Fruit fly (Drosophila melanogaster) whole organism, embryonic: ENCODE measurements around the gene corto.

Experiments
- Atf-2 ChIP-seq: fragments of 200-800 bp; sonication (Bioruptor generic); optimal IDR thresholded peaks from 2 replicates; lab custom pipeline; 2016; ENCODE audit warnings: missing biosample characterization, missing genetic modification characterization
- CG10543 ChIP-seq: fragments of 200-800 bp; sonication (Bioruptor generic); optimal IDR thresholded peaks from 3 replicates; lab custom pipeline; 2017; ENCODE audit warnings: missing biosample characterization, mild to moderate bottlenecking, missing genetic modification characterization, moderate library complexity
- CG10654 ChIP-seq: fragments of 200-800 bp; sonication (Bioruptor generic); optimal IDR thresholded peaks from 2 replicates; lab custom pipeline; 2016; ENCODE audit warnings: missing biosample characterization, missing genetic modification characterization
- CG11093 ChIP-seq: fragments of 200-800 bp; sonication (Bioruptor generic); IDR thresholded peaks from 3 replicates; pipeline ENCODE4 v1.3.6; 2022; ENCODE audit warnings: missing biosample characterization, missing genetic modification characterization
- CG12391 ChIP-seq: fragments of 200-800 bp; sonication (Bioruptor generic); optimal IDR thresholded peaks from 3 replicates; lab custom pipeline; 2018; ENCODE audit warnings: missing biosample characterization, mild to moderate bottlenecking, missing genetic modification characterization, moderate library complexity
- CG13296 ChIP-seq: fragments of 200-800 bp; sonication (Bioruptor generic); optimal IDR thresholded peaks from 3 replicates; lab custom pipeline; 2018; ENCODE audit warnings: missing biosample characterization, mild to moderate bottlenecking, missing genetic modification characterization
- CG16779 ChIP-seq: fragments of 200-800 bp; sonication (Bioruptor generic); IDR thresholded peaks from 2 replicates; pipeline ENCODE4 v1.3.6; 2022; ENCODE audit warnings: missing biosample characterization, missing genetic modification characterization
- CG16813 ChIP-seq: fragments of 200-800 bp; sonication (Bioruptor generic); IDR thresholded peaks from 3 replicates; pipeline ENCODE4 v1.3.6; 2022; ENCODE audit warnings: missing biosample characterization, missing genetic modification characterization; ENCODE audit not compliant: partially characterized antibody
- CG17359 ChIP-seq: fragments of 200-800 bp; sonication (Bioruptor generic); optimal IDR thresholded peaks from 3 replicates; lab custom pipeline; 2018; ENCODE audit warnings: missing biosample characterization, mild to moderate bottlenecking, missing genetic modification characterization, moderate library complexity
- CG18619 ChIP-seq: fragments of 200-800 bp; sonication (Bioruptor generic); optimal IDR thresholded peaks from 3 replicates; lab custom pipeline; 2017; ENCODE audit warnings: missing biosample characterization, mild to moderate bottlenecking, missing genetic modification characterization
- CG2875 ChIP-seq: fragments of 200-800 bp; sonication (Bioruptor generic); optimal IDR thresholded peaks from 2 replicates; lab custom pipeline; 2017; ENCODE audit warnings: missing biosample characterization, mild to moderate bottlenecking, missing genetic modification characterization, missing genetic modification reagents
- CG34224 ChIP-seq: fragments of 200-800 bp; sonication (Bioruptor generic); IDR thresholded peaks from 3 replicates; pipeline ENCODE4 v1.3.6; 2022; ENCODE audit warnings: missing biosample characterization, missing genetic modification characterization; ENCODE audit not compliant: partially characterized antibody
- CG4282 ChIP-seq: fragments of 200-800 bp; sonication (Bioruptor generic); optimal IDR thresholded peaks from 2 replicates; lab custom pipeline; 2016; ENCODE audit warnings: missing biosample characterization, missing genetic modification characterization
- CG43689 ChIP-seq: fragments of 200-800 bp; sonication (Bioruptor generic); IDR thresholded peaks from 2 replicates; pipeline ENCODE4 v1.3.6; 2022; ENCODE audit warnings: missing biosample characterization, missing genetic modification characterization
- CG4820 ChIP-seq: fragments of 200-800 bp; sonication (Bioruptor generic); optimal IDR thresholded peaks from 3 replicates; lab custom pipeline; 2016; ENCODE audit warnings: missing biosample characterization, missing genetic modification characterization
- CG4854 ChIP-seq: fragments of 200-800 bp; sonication (Bioruptor generic); optimal IDR thresholded peaks from 2 replicates; lab custom pipeline; 2016; ENCODE audit warnings: missing biosample characterization, missing genetic modification characterization, inconsistent platforms
- CG6689 ChIP-seq: fragments of 200-800 bp; sonication (Bioruptor generic); IDR thresholded peaks from 2 replicates; pipeline ENCODE4 v1.3.6; 2022; ENCODE audit warnings: missing biosample characterization, missing genetic modification characterization
- CG7987 ChIP-seq: fragments of 200-800 bp; sonication (Bioruptor generic); optimal IDR thresholded peaks from 2 replicates; lab custom pipeline; 2018; ENCODE audit warnings: missing biosample characterization, mild to moderate bottlenecking, missing genetic modification characterization, moderate library complexity
- CG8478 ChIP-seq: fragments of >200 bp; optimal IDR thresholded peaks from 2 replicates; lab custom pipeline; 2018
- Deaf1 ChIP-seq: fragments of 200-800 bp; optimal IDR thresholded peaks from 3 replicates; lab custom pipeline; 2019; ENCODE audit warnings: missing biosample characterization, mild to moderate bottlenecking, missing genetic modification characterization, moderate library complexity
- Dll ChIP-seq: fragments of 200-800 bp; sonication (Bioruptor generic); IDR thresholded peaks from 4 replicates; pipeline ENCODE4 v1.3.6; 2022; ENCODE audit warnings: missing biosample characterization, missing genetic modification characterization; ENCODE audit not compliant: partially characterized antibody
- H2.0 ChIP-seq: fragments of 200-800 bp; sonication (Bioruptor generic); IDR thresholded peaks from 2 replicates; pipeline ENCODE4 v1.3.6; 2022; ENCODE audit warnings: missing biosample characterization, missing genetic modification characterization
- HLH4C ChIP-seq: fragments of 200-800 bp; sonication (Bioruptor generic); IDR thresholded peaks from 3 replicates; pipeline ENCODE4 v1.3.6; 2022; ENCODE audit warnings: missing biosample characterization, missing genetic modification characterization; ENCODE audit not compliant: partially characterized antibody
- MBD-R2 ChIP-seq: fragments of 200-800 bp; sonication (Bioruptor generic); IDR thresholded peaks from 2 replicates; pipeline ENCODE4 v1.3.6; 2022; ENCODE audit warnings: missing biosample characterization, missing genetic modification characterization
- MESR4 ChIP-seq: fragments of 200-800 bp; sonication (Bioruptor generic); optimal IDR thresholded peaks from 2 replicates; lab custom pipeline; 2018; ENCODE audit warnings: missing biosample characterization, mild to moderate bottlenecking, missing genetic modification characterization, moderate library complexity
- Max ChIP-seq: fragments of 200-800 bp; sonication (Bioruptor generic); optimal IDR thresholded peaks from 2 replicates; lab custom pipeline; 2016; ENCODE audit warnings: missing biosample characterization, mild to moderate bottlenecking, missing genetic modification characterization
- Mrtf ChIP-seq: fragments of 200-800 bp; sonication (Bioruptor generic); IDR thresholded peaks from 3 replicates; pipeline ENCODE4 v1.3.6; 2022; ENCODE audit warnings: missing biosample characterization, missing genetic modification characterization
- Neu2 ChIP-seq: fragments of 200-800 bp; sonication (Bioruptor generic); optimal IDR thresholded peaks from 3 replicates; lab custom pipeline; 2016; ENCODE audit warnings: missing biosample characterization, missing genetic modification characterization, borderline replicate concordance
- Opbp ChIP-seq: fragments of 200-800 bp; sonication (Bioruptor generic); IDR thresholded peaks from 3 replicates; pipeline ENCODE4 v1.3.6; 2022; ENCODE audit warnings: missing biosample characterization, missing genetic modification characterization; ENCODE audit not compliant: partially characterized antibody
- PHDP ChIP-seq: fragments of 200-800 bp; sonication (Bioruptor generic); optimal IDR thresholded peaks from 3 replicates; lab custom pipeline; 2018; ENCODE audit warnings: missing biosample characterization, mild to moderate bottlenecking, missing genetic modification characterization, moderate library complexity
- Sin3A ChIP-seq: fragments of >200 bp; optimal IDR thresholded peaks from 2 replicates; lab custom pipeline; 2018
- Usf ChIP-seq: fragments of 200-800 bp; sonication (Bioruptor generic); optimal IDR thresholded peaks from 2 replicates; lab custom pipeline; 2017; ENCODE audit warnings: missing genotype, missing biosample characterization, missing genetic modification characterization
- YL-1 ChIP-seq: fragments of 200-800 bp; sonication (Bioruptor generic); optimal IDR thresholded peaks from 3 replicates; lab custom pipeline; 2017; ENCODE audit warnings: missing biosample characterization, mild to moderate bottlenecking, missing genetic modification characterization
- crol ChIP-seq: fragments of 200-800 bp; sonication (Bioruptor generic); IDR thresholded peaks from 2 replicates; pipeline ENCODE4 v1.3.6; 2022; ENCODE audit warnings: missing biosample characterization, missing genetic modification characterization
- disco-r ChIP-seq: fragments of 200-800 bp; sonication (Bioruptor generic); optimal IDR thresholded peaks from 2 replicates; lab custom pipeline; 2016; ENCODE audit warnings: missing biosample characterization, missing genetic modification characterization
- dmrt11E ChIP-seq: fragments of 200-800 bp; sonication (Bioruptor generic); optimal IDR thresholded peaks from 3 replicates; lab custom pipeline; 2018; ENCODE audit warnings: missing biosample characterization, mild to moderate bottlenecking, missing genetic modification characterization, moderate library complexity
- ewg ChIP-seq: fragments of 200-800 bp; sonication (Bioruptor generic); optimal IDR thresholded peaks from 3 replicates; lab custom pipeline; 2017; ENCODE audit warnings: mild to moderate bottlenecking, missing biosample characterization, missing genetic modification reagents, missing genetic modification characterization
- eyg ChIP-seq: fragments of 200-800 bp; sonication (Bioruptor generic); optimal IDR thresholded peaks from 3 replicates; lab custom pipeline; 2016; ENCODE audit warnings: missing biosample characterization, missing genetic modification characterization
- fru ChIP-seq: fragments of >200 bp; optimal IDR thresholded peaks from 2 replicates; lab custom pipeline; 2017
- gsb ChIP-seq: fragments of 200-800 bp; sonication (Bioruptor generic); IDR thresholded peaks from 2 replicates; pipeline ENCODE4 v1.3.6; 2022; ENCODE audit warnings: missing biosample characterization, missing genetic modification characterization
- gsb-n ChIP-seq: fragments of 200-800 bp; sonication (Bioruptor generic); optimal IDR thresholded peaks from 3 replicates; lab custom pipeline; 2018; ENCODE audit warnings: missing biosample characterization, mild to moderate bottlenecking, missing genetic modification characterization
- hth ChIP-seq: fragments of >200 bp; optimal IDR thresholded peaks from 2 replicates; lab custom pipeline; 2017; ENCODE audit warnings: inconsistent platforms
- lbe ChIP-seq: fragments of 200-800 bp; sonication (Bioruptor generic); optimal IDR thresholded peaks from 2 replicates; lab custom pipeline; 2016; ENCODE audit warnings: missing biosample characterization, mild to moderate bottlenecking, missing genetic modification characterization
- nau ChIP-seq: fragments of 200-800 bp; sonication (Bioruptor generic); optimal IDR thresholded peaks from 3 replicates; lab custom pipeline; 2017; ENCODE audit warnings: missing biosample characterization, mild to moderate bottlenecking, missing genetic modification characterization, missing genetic modification reagents
- nom ChIP-seq: fragments of 200-800 bp; sonication (Bioruptor generic); optimal IDR thresholded peaks from 2 replicates; lab custom pipeline; 2017; ENCODE audit warnings: missing biosample characterization, missing genetic modification characterization, mild to moderate bottlenecking, moderate library complexity, missing genetic modification reagents
- pros ChIP-seq: fragments of 200-800 bp; sonication (Bioruptor generic); optimal IDR thresholded peaks from 3 replicates; lab custom pipeline; 2019; ENCODE audit warnings: missing biosample characterization, mild to moderate bottlenecking, missing genetic modification characterization, moderate library complexity
- pzg ChIP-seq: fragments of 200-800 bp; sonication (Bioruptor generic); optimal IDR thresholded peaks from 3 replicates; lab custom pipeline; 2018; ENCODE audit warnings: missing biosample characterization, mild to moderate bottlenecking, missing genetic modification characterization, moderate library complexity
- schlank ChIP-seq: fragments of 200-800 bp; sonication (Bioruptor generic); optimal IDR thresholded peaks from 2 replicates; lab custom pipeline; 2018; ENCODE audit warnings: missing biosample characterization, mild to moderate bottlenecking, missing genetic modification characterization
- so ChIP-seq: fragments of 200-800 bp; sonication (Bioruptor generic); IDR thresholded peaks from 3 replicates; pipeline ENCODE4 v1.3.6; 2022; ENCODE audit warnings: missing biosample characterization, missing genetic modification characterization
- sr ChIP-seq: fragments of 200-800 bp; sonication (Bioruptor generic); IDR thresholded peaks from 3 replicates; pipeline ENCODE4 v1.3.6; 2022; ENCODE audit warnings: missing biosample characterization, missing genetic modification characterization
- tup ChIP-seq: fragments of 200-800 bp; sonication (Bioruptor generic); optimal IDR thresholded peaks from 2 replicates; lab custom pipeline; 2016; ENCODE audit warnings: missing biosample characterization, mild to moderate bottlenecking, missing genetic modification characterization, moderate library complexity

corto gene

DNA sequence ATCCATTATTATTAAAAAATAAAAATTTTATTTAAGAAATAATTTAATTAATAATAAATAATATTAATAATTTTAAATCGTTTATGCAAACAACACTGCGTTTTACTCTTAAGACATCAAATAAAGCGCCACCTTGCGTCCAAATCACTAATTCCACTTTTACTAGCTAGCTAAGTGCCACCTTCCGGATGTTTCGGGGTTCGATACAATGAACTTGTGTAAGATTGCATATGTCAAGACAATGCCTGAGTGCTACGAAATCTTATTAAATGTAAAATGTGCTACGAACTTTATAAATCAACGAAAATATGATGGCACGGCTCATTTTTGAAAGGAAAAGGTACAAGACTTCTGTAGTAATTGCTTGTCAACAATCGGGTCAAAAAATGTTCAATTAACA is 40.0 kb upstream of the corto start (continued):
- TF ChIP-seq CG2875 (GFP tag; lab: Kevin White, UChicago) (peak; percentile 53), CG4282 (GFP tag; lab: Kevin White, UChicago) (peak; percentile 50), CG4854 (GFP tag; lab: Kevin White, UChicago) (peak; percentile 47), nom (no peak), Neu2 (GFP tag; lab: Kevin White, UChicago) (no peak), fru (lab: Kevin White, UChicago) (no peak), gsb (no peak), lbe (no peak), CG10654 (GFP tag; lab: Kevin White, UChicago) (peak; percentile 64), sr (GFP tag; lab: Robert Waterston, UW) (no peak), pros (GFP tag; lab: Kevin White, UChicago) (peak; percentile 14), Sin3A (lab: Kevin White, UChicago) (no peak), MESR4 (GFP tag; lab: Kevin White, UChicago) (peak; percentile 9), so (GFP tag; lab: Robert Waterston, UW) (no peak), Dll (GFP tag; lab: Robert Waterston, UW) (no peak), MBD-R2 (GFP tag; lab: Robert Waterston, UW) (peak; percentile 42; the same call in 1 of the 2 replicates), Mrtf (GFP tag; lab: Robert Waterston, UW) (no peak), CG4820 (peak; percentile 53), CG13296 (GFP tag; lab: Kevin White, UChicago) (no peak), tup (no peak), CG16813 (GFP tag; lab: Robert Waterston, UW) (peak; percentile 41; the same call in 1 of the 3 replicates), YL-1 (GFP tag; lab: Kevin White, UChicago) (no peak), Max (GFP tag; lab: Kevin White, UChicago) (peak; percentile 5), gsb-n (tag; lab: Kevin White, UChicago) (peak; percentile 43), CG11093 (no peak; the same call in 2 of the 3 replicates), nau (GFP tag; lab: Kevin White, UChicago) (no peak), hth (lab: Kevin White, UChicago) (no peak), eyg (GFP tag; lab: Kevin White, UChicago) (peak; percentile 25), CG34224 (GFP tag; lab: Robert Waterston, UW) (no peak), dmrt11E (tag; lab: Kevin White, UChicago) (peak; percentile 47), CG43689 (GFP tag; lab: Robert Waterston, UW) (0 out of 2 replicates have a peak, but pooled peaks have one; percentile 16), CG17359 (peak; percentile 71), ewg (GFP tag; lab: Kevin White, UChicago) (peak; percentile 39), Usf (GFP tag; lab: Kevin White, UChicago) (no peak), Deaf1 (tag; lab: Kevin White, UChicago) (peak; percentile 33), CG12391 (tag; lab: Kevin White, UChicago) (peak; percentile 52), CG8478 (lab: Kevin White, UChicago) (no peak), disco-r (GFP tag; lab: Kevin White, UChicago) (no peak), CG7987 (GFP tag; lab: Kevin White, UChicago) (peak; percentile 37), CG10543 (GFP tag; lab: Kevin White, UChicago) (peak; percentile 24), Opbp (GFP tag; lab: Robert Waterston, UW) (peak; percentile 59; the same call in 2 of the 3 replicates), CG6689 (GFP tag; lab: Robert Waterston, UW) (no peak; the same call in 1 of the 2 replicates), Atf-2 (peak; percentile 52), schlank (tag; lab: Kevin White, UChicago) (no peak), crol (GFP tag; lab: Robert Waterston, UW) (no peak), CG16779 (GFP tag; lab: Robert Waterston, UW) (no peak), PHDP (tag; lab: Kevin White, UChicago) (peak; percentile 54), pzg (GFP tag; lab: Kevin White, UChicago) (peak; percentile 53), H2.0 (peak; percentile 49; the same call in 1 of the 2 replicates), HLH4C (GFP tag; lab: Robert Waterston, UW) (no peak), CG18619 (GFP tag; lab: Kevin White, UChicago) (no peak)
